Worm (Caenorhabditis elegans) whole organism, young adult: ENCODE data around the gene C05C9.3.

Experiments used
- F33H1.4 ChIP-seq: fragments of 200-800 bp; sonication (Bioruptor generic); IDR thresholded peaks from 2 replicates; pipeline ENCODE4 v1.3.6; 2022; ENCODE audit warnings: missing genetic modification reagents, missing genetic modification characterization, missing compliant biosample characterization
- ama-1 ChIP-seq, 3 experiments: fragments of 150-350 bp in 1 of 3; sonication (generic microtip) in 2 of 3; optimal IDR thresholded peaks; 2 replicates each; lab custom pipeline; 2014 to 2018; ENCODE audit warnings: missing biosample characterization in 2 of 3, missing genetic modification characterization in 2 of 3, missing genetic modification reagents in 2 of 3
- attf-3 ChIP-seq: fragments of 200-800 bp; sonication (Bioruptor generic); conservative IDR thresholded peaks from 2 replicates; pipeline ENCODE4 v1.3.6; 2022; ENCODE audit warnings: missing genetic modification reagents, missing genetic modification characterization, missing compliant biosample characterization
- ceh-40 ChIP-seq: fragments of 200-800 bp; sonication (Bioruptor generic); IDR thresholded peaks from 2 replicates; pipeline ENCODE4 v1.3.6; 2022; ENCODE audit warnings: missing genetic modification characterization, missing compliant biosample characterization
- dpff-1 ChIP-seq: sonication (generic microtip); optimal IDR thresholded peaks from 2 replicates; lab custom pipeline; 2017; ENCODE audit warnings: mild to moderate bottlenecking, missing genetic modification characterization, missing compliant biosample characterization
- madf-3 ChIP-seq: fragments of 200-800 bp; sonication (Bioruptor generic); IDR thresholded peaks from 2 replicates; pipeline ENCODE4 v1.3.6; 2022; ENCODE audit warnings: missing genetic modification reagents, missing genetic modification characterization, missing compliant biosample characterization
- nhr-90 ChIP-seq: sonication (generic microtip); optimal IDR thresholded peaks from 2 replicates; lab custom pipeline; 2016; ENCODE audit warnings: missing genotype, mild to moderate bottlenecking, missing genetic modification characterization, missing compliant biosample characterization
- unc-62 ChIP-seq: fragments of 150-350 bp; optimal IDR thresholded peaks from 2 replicates; lab custom pipeline; 2014; ENCODE audit warnings: missing biosample characterization, missing genetic modification reagents, missing genetic modification characterization
- zfh-2 ChIP-seq: fragments of 200-800 bp; sonication (Bioruptor generic); conservative IDR thresholded peaks from 2 replicates; pipeline ENCODE4 v1.3.6; 2022; ENCODE audit warnings: missing genetic modification reagents, missing genetic modification characterization, missing compliant biosample characterization

ce11 chrX:11160537-11160936 lies 7.9 kb upstream of the C05C9.3 start, which contains the start of gene C05C9.1:
- TF ChIP-seq dpff-1 (tag; lab: Kevin White, UChicago) (no peak), madf-3 (GFP tag; lab: Robert Waterston, UW) (no peak), zfh-2 (GFP tag; lab: Robert Waterston, UW) (no peak), nhr-90 (tag; lab: Kevin White, UChicago) (no peak), F33H1.4 (GFP tag; lab: Robert Waterston, UW) (no peak), ceh-40 (GFP tag; lab: Robert Waterston, UW) (no peak), unc-62 (GFP tag; lab: Kevin White, UChicago) (no peak), attf-3 (no peak), ama-1 (optimal IDR thresholded peaks at IDR 0.05; lab: Kevin White, UChicago) (no peak), ama-1 (GFP tag; optimal IDR thresholded peaks at IDR 0.05; lab: Kevin White, UChicago) (no peak)
